Worm (Caenorhabditis elegans): ENCODE measurements around the gene ace-1.

The ace-1 gene

DNA sequence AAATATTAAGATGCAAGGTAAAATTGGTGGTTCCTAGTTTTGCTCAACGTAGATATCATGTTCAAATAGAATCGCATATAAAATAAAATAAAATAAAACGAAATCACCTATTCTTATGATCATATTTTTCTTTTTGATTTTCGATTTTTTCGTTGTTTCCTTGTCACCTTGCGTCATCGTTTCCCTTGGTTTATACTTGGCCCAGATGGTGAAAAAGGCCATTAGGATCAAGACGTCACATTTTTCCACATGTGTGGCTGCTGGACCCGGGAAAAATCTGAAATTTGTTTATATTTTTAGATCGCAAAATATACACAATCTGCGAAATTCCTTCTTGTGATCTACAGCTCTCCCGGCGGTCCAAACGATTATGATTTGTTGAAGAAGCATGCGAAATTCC is at the start of gene ace-1:
ace-1 (plus strand) TSS at position 301 of the 400 bp plus-strand sequence.
- no peak for TF ChIP-seq nhr-76 (tag; optimal IDR thresholded peaks at IDR 0.05)
- peak; percentile 17 for TF ChIP-seq fkh-10 (GFP tag; optimal IDR thresholded peaks at IDR 0.05)

DNA sequence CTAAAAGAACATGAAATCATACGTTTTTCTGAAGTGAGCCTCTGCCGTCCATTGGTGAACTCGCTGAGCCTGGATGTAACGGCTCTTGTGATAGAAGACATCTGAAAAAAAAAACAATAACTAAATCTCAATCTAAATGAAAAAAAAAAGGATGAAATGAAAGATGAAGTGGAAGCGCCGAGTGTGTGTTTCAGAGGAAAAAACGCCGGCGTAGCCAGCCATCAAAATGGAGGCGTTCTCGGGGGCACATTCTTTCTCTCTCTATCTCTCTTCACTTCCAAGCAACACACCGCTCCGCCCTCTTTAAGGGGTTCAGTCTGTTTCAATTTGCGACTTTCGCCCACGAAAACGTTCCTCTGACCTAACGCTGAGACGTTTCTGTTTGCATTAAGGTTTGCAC is 49.5 kb upstream of the ace-1 start, which contains the start of gene T01B4.3:
T01B4.3 (minus strand) TSS at position 101 of the 400 bp plus-strand sequence.
- TF ChIP-seq nhr-41 (GFP tag; IDR thresholded peaks at IDR 0.05): no peak
- TF ChIP-seq arid-1 (GFP tag; conservative IDR thresholded peaks at IDR 0.05): no peak
- no peak for TF ChIP-seq nhr-237 (tag; optimal IDR thresholded peaks at IDR 0.05)
- no peak for TF ChIP-seq ceh-82 (tag; optimal IDR thresholded peaks at IDR 0.05)
- no peak for TF ChIP-seq nhr-11 (tag; optimal IDR thresholded peaks at IDR 0.05)
- TF ChIP-seq unc-39 (tag; optimal IDR thresholded peaks at IDR 0.05): no peak
- TF ChIP-seq D1046.2 (GFP tag; IDR thresholded peaks at IDR 0.05): no peak
- TF ChIP-seq dmd-8 (GFP tag; IDR thresholded peaks at IDR 0.05): no peak
- TF ChIP-seq daf-16 (GFP tag; optimal IDR thresholded peaks at IDR 0.05): no peak
- no peak for TF ChIP-seq daf-16 (tag; optimal IDR thresholded peaks at IDR 0.05)
- TF ChIP-seq set-16 (GFP tag; IDR thresholded peaks at IDR 0.05): no peak
- TF ChIP-seq nhr-77 (tag; optimal IDR thresholded peaks at IDR 0.05): no peak
- no peak for TF ChIP-seq tra-1 (GFP tag; IDR thresholded peaks at IDR 0.05)
- TF ChIP-seq snpc-4 (tag; optimal IDR thresholded peaks at IDR 0.05): no peak
- no peak for TF ChIP-seq F10B5.3 (tag; optimal IDR thresholded peaks at IDR 0.05)
- TF ChIP-seq lin-13 (GFP tag; optimal IDR thresholded peaks at IDR 0.05): no peak
- TF ChIP-seq mep-1 (tag; optimal IDR thresholded peaks at IDR 0.05): no peak

DNA sequence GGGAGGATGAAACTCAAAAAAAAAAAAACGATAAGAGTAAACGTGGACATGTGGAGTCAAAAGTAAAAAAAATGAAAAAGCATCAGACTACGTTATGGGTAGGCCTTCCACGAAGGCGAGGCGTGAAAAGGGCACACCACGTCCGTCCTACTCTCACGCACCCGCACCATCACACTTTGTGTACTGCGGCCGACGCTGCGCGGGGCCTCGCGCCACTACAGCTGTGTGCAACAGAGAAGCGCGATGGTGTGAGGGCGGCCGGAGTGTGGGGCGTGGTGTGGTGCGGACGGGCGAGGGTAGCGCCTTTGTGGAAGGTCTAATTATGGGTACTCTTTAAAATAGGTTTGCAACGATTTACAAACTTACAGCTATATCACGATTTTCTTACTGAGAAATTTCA is 48.8 kb upstream of the ace-1 start:
- TF ChIP-seq gei-8 (GFP tag; optimal IDR thresholded peaks at IDR 0.05): no peak
- no peak for TF ChIP-seq skn-1 (tag; optimal IDR thresholded peaks at IDR 0.05)
- peak; percentile 85 for TF ChIP-seq set-16 (GFP tag; IDR thresholded peaks at IDR 0.05)
- TF ChIP-seq hlh-30 (tag; optimal IDR thresholded peaks at IDR 0.05; ENCODE audit: insufficient read depth): no peak
- no peak for TF ChIP-seq R02D3.7 (tag; optimal IDR thresholded peaks at IDR 0.05)
- TF ChIP-seq egl-43 (GFP tag; IDR thresholded peaks at IDR 0.05): peak; percentile 64; the same call in 1 of the 2 replicates
- no peak for TF ChIP-seq hlh-11 (tag; optimal IDR thresholded peaks at IDR 0.05)
- TF ChIP-seq sdz-12 (GFP tag; optimal IDR thresholded peaks at IDR 0.05): no peak
- no peak for TF ChIP-seq F49E8.2 (tag; optimal IDR thresholded peaks at IDR 0.05; ENCODE audit: borderline replicate concordance)
- no peak for TF ChIP-seq daf-8 (GFP tag; IDR thresholded peaks at IDR 0.05)
- TF ChIP-seq nhr-77 (tag; optimal IDR thresholded peaks at IDR 0.05): no peak
- TF ChIP-seq mep-1 (tag; optimal IDR thresholded peaks at IDR 0.05): no peak
- TF ChIP-seq F26F4.8 (GFP tag; conservative IDR thresholded peaks at IDR 0.05): no peak
- TF ChIP-seq cey-2 (tag; optimal IDR thresholded peaks at IDR 0.05; ENCODE audit: borderline replicate concordance, insufficient read depth): no peak
- TF ChIP-seq ztf-7 (tag; optimal IDR thresholded peaks at IDR 0.05): no peak
- TF ChIP-seq vab-7 (GFP tag; IDR thresholded peaks at IDR 0.05): no peak
- TF ChIP-seq lir-3 (tag; optimal IDR thresholded peaks at IDR 0.05): no peak

DNA sequence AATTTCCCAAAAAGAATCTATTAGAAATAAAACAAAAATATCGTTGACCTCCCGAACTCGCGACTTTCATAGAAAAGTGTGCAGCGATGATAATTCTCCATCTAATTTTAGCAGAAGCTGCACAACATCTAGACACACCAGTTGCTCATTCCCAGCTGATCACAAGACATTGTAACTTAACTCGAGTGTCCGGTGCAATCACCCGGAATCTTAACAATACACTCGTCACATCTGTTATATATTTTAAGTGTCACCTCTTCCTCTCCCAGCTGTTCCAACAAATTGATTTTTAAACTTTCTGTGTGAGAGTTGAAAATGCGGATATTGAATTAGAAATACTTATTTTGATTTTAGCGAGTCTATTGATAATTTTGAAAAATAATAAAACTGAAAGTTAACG is 45.8 kb upstream of the ace-1 start:
- TF ChIP-seq zip-11 (GFP tag; IDR thresholded peaks at IDR 0.05): no peak
- no peak for TF ChIP-seq set-16 (GFP tag; IDR thresholded peaks at IDR 0.05)
- no peak for TF ChIP-seq lim-7 (GFP tag; IDR thresholded peaks at IDR 0.05)
- TF ChIP-seq nhr-48 (tag; optimal IDR thresholded peaks at IDR 0.05): no peak
- TF ChIP-seq nhr-111 (GFP tag; optimal IDR thresholded peaks at IDR 0.05): no peak
- no peak for TF ChIP-seq Y48G9A.11 (GFP tag; IDR thresholded peaks at IDR 0.05)
- no peak for TF ChIP-seq spr-1 (tag; optimal IDR thresholded peaks at IDR 0.05)
- no peak for TF ChIP-seq Y105C5A.15 (GFP tag; IDR thresholded peaks at IDR 0.05)
- no peak for TF ChIP-seq hmg-1.1 (GFP tag; IDR thresholded peaks at IDR 0.05)
- no peak for TF ChIP-seq F26F4.8 (GFP tag; conservative IDR thresholded peaks at IDR 0.05)
- no peak for TF ChIP-seq fkh-10 (GFP tag; optimal IDR thresholded peaks at IDR 0.05)
- no peak for TF ChIP-seq nhr-77 (tag; optimal IDR thresholded peaks at IDR 0.05)
- TF ChIP-seq mxl-3 (GFP tag; optimal IDR thresholded peaks at IDR 0.05): no peak

Data from whole organism, L4 larva.